Fruit fly (Drosophila melanogaster) whole organism, wandering third instar larva: ENCODE measurements around the gene sbr.
A peak's percentile ranks its signal among the peaks of the same experiment; 100 is the strongest.

Experiments
- CG32264 ChIP-seq: fragments of 200-800 bp; sonication (Bioruptor generic); optimal IDR thresholded peaks from 2 replicates; lab custom pipeline; 2016; ENCODE audit warnings: missing biosample characterization, missing genetic modification characterization
- GATAd ChIP-seq: sonication (Bioruptor generic); optimal IDR thresholded peaks from 2 replicates; lab custom pipeline; 2016; ENCODE audit warnings: missing biosample characterization, missing genetic modification characterization
- Sp1 ChIP-seq: fragments of 200-800 bp; sonication (Bioruptor generic); optimal IDR thresholded peaks from 3 replicates; lab custom pipeline; 2019; ENCODE audit warnings: missing biosample characterization, mild to moderate bottlenecking, missing genetic modification characterization, moderate library complexity
- psq ChIP-seq: fragments of 200-800 bp; sonication (Bioruptor generic); optimal IDR thresholded peaks from 3 replicates; lab custom pipeline; 2017; ENCODE audit warnings: missing biosample characterization, mild to moderate bottlenecking, missing genetic modification characterization, moderate library complexity

DNA sequence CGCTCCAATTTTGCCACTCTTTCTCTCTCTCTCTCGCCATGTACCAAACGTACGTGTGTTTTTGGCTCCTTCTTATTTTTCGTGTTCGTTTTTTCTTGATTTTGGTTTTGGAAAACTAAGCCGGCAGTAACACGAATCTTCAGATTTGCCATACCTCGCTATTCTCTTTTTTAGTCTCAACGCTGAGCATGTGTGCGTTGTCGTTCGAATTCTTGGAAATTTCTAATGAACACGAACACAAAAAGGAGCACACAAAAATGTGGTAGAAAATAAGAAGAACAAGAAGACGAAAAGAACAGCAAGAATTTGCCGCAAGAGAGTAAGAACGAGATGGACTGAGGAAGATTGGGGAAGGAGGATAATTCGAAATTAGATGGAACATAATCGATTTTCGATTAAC is 38.2 kb downstream of the sbr start:
- TF ChIP-seq GATAd (GFP tag; lab: Kevin White, UChicago) (no peak), CG32264 (GFP tag; lab: Kevin White, UChicago) (no peak), psq (GFP tag; lab: Kevin White, UChicago) (peak; percentile 54), Sp1 (GFP tag; lab: Kevin White, UChicago) (no peak)
